Fruit fly (Drosophila melanogaster) whole organism, embryonic: ENCODE measurements around the gene CG1136.

ENCODE experiments used
- CG1024 ChIP-seq: fragments of 200-800 bp; sonication (Bioruptor generic); IDR thresholded peaks from 2 replicates; pipeline ENCODE4 v1.3.6; 2022; ENCODE audit warnings: missing biosample characterization, missing genetic modification characterization
- CG10321 ChIP-seq: fragments of 200-800 bp; sonication (Bioruptor generic); IDR thresholded peaks from 2 replicates; pipeline ENCODE4 v1.3.6; 2022; ENCODE audit warnings: missing biosample characterization, missing genetic modification characterization
- CG10366 ChIP-seq: fragments of 200-800 bp; sonication (Bioruptor generic); IDR thresholded peaks from 2 replicates; pipeline ENCODE4 v1.3.6; 2022; ENCODE audit warnings: missing biosample characterization, missing genetic modification characterization
- CG11093 ChIP-seq: fragments of 200-800 bp; sonication (Bioruptor generic); IDR thresholded peaks from 3 replicates; pipeline ENCODE4 v1.3.6; 2022; ENCODE audit warnings: missing biosample characterization, missing genetic modification characterization
- CG11696 ChIP-seq: fragments of 200-800 bp; sonication (Bioruptor generic); IDR thresholded peaks from 2 replicates; pipeline ENCODE4 v1.3.6; 2022; ENCODE audit warnings: missing biosample characterization, missing genetic modification characterization
- CG13894 ChIP-seq: fragments of 200-800 bp; sonication (Bioruptor generic); optimal IDR thresholded peaks from 3 replicates; lab custom pipeline; 2018; ENCODE audit warnings: missing biosample characterization, mild to moderate bottlenecking, missing genetic modification characterization, moderate library complexity
- CG14710 ChIP-seq: fragments of 200-800 bp; sonication (Bioruptor generic); optimal IDR thresholded peaks from 3 replicates; lab custom pipeline; 2019; ENCODE audit warnings: missing biosample characterization, mild to moderate bottlenecking, missing genetic modification characterization, moderate library complexity
- CG17359 ChIP-seq: fragments of 200-800 bp; sonication (Bioruptor generic); optimal IDR thresholded peaks from 3 replicates; lab custom pipeline; 2018; ENCODE audit warnings: missing biosample characterization, mild to moderate bottlenecking, missing genetic modification characterization, moderate library complexity
- CG17361 ChIP-seq: fragments of 200-800 bp; sonication (Bioruptor generic); IDR thresholded peaks from 3 replicates; pipeline ENCODE4 v1.3.6; 2022; ENCODE audit warnings: missing biosample characterization, missing genetic modification characterization
- CG18262 ChIP-seq: fragments of 200-800 bp; optimal IDR thresholded peaks from 3 replicates; lab custom pipeline; 2019; ENCODE audit warnings: missing biosample characterization, mild to moderate bottlenecking, missing genetic modification characterization, moderate library complexity
- CG2120 ChIP-seq: fragments of 200-800 bp; sonication (Bioruptor generic); optimal IDR thresholded peaks from 3 replicates; lab custom pipeline; 2016; ENCODE audit warnings: missing biosample characterization, missing genetic modification characterization
- CG30403 ChIP-seq: fragments of 200-800 bp; sonication (Bioruptor generic); optimal IDR thresholded peaks from 3 replicates; lab custom pipeline; 2016; ENCODE audit warnings: missing biosample characterization, missing genetic modification characterization
- CG34224 ChIP-seq: fragments of 200-800 bp; sonication (Bioruptor generic); IDR thresholded peaks from 3 replicates; pipeline ENCODE4 v1.3.6; 2022; ENCODE audit warnings: missing biosample characterization, missing genetic modification characterization; ENCODE audit not compliant: partially characterized antibody
- CG7372 ChIP-seq: fragments of 200-800 bp; sonication (Bioruptor generic); IDR thresholded peaks from 2 replicates; pipeline ENCODE4 v1.3.6; 2022; ENCODE audit warnings: missing biosample characterization, missing genetic modification characterization
- CG7786 ChIP-seq: fragments of 200-800 bp; sonication (Bioruptor generic); optimal IDR thresholded peaks from 2 replicates; lab custom pipeline; 2016; ENCODE audit warnings: missing biosample characterization, missing genetic modification characterization
- CG7963 ChIP-seq: fragments of 200-800 bp; sonication (Bioruptor generic); IDR thresholded peaks from 3 replicates; pipeline ENCODE4 v1.3.6; 2022; ENCODE audit warnings: missing biosample characterization, missing genetic modification characterization; ENCODE audit not compliant: partially characterized antibody
- CG7987 ChIP-seq: fragments of 200-800 bp; sonication (Bioruptor generic); optimal IDR thresholded peaks from 2 replicates; lab custom pipeline; 2018; ENCODE audit warnings: missing biosample characterization, mild to moderate bottlenecking, missing genetic modification characterization, moderate library complexity
- CG8290 ChIP-seq, 3 experiments: fragments of 200-800 bp; sonication (Bioruptor generic); optimal IDR thresholded peaks; 2 replicates each; lab custom pipeline; 2016 to 2019; ENCODE audit warnings: missing biosample characterization in 3 of 3, missing genetic modification characterization in 3 of 3, mild to moderate bottlenecking in 2 of 3, moderate library complexity in 1 of 3
- CG8765 ChIP-seq: fragments of 200-800 bp; sonication (Bioruptor generic); IDR thresholded peaks from 2 replicates; pipeline ENCODE4 v1.3.6; 2022; ENCODE audit warnings: missing biosample characterization, missing genetic modification characterization
- Dfd ChIP-seq, 2 experiments: fragments of >200 bp; optimal IDR thresholded peaks; 2 replicates each; lab custom pipeline; 2017; ENCODE audit warnings: missing biosample characterization in 2 of 2, missing genetic modification characterization in 2 of 2
- Dll ChIP-seq: fragments of 200-800 bp; sonication (Bioruptor generic); IDR thresholded peaks from 4 replicates; pipeline ENCODE4 v1.3.6; 2022; ENCODE audit warnings: missing biosample characterization, missing genetic modification characterization; ENCODE audit not compliant: partially characterized antibody
- Eip74EF ChIP-seq, 2 experiments: fragments of 200-800 bp in 1 of 2; fragments of >200 bp in 1 of 2; sonication (Bioruptor generic) in 1 of 2; optimal IDR thresholded peaks; 2 replicates each; lab custom pipeline; 2017 to 2019; ENCODE audit warnings: missing biosample characterization in 2 of 2, missing genetic modification characterization in 2 of 2, mild to moderate bottlenecking in 1 of 2, moderate library complexity in 1 of 2
- Elba2 ChIP-seq: fragments of 200-800 bp; sonication (Bioruptor generic); optimal IDR thresholded peaks from 3 replicates; lab custom pipeline; 2016; ENCODE audit warnings: missing biosample characterization, missing genetic modification characterization
- HLH54F ChIP-seq: fragments of 200-800 bp; sonication (Bioruptor generic); optimal IDR thresholded peaks from 3 replicates; lab custom pipeline; 2016; ENCODE audit warnings: missing biosample characterization, missing genetic modification characterization
- Mad ChIP-seq: fragments of 200-800 bp; sonication (Bioruptor generic); optimal IDR thresholded peaks from 2 replicates; lab custom pipeline; 2016; ENCODE audit warnings: missing biosample characterization, missing genetic modification characterization
- NC2α ChIP-seq: fragments of 200-800 bp; sonication (Bioruptor generic); optimal IDR thresholded peaks from 2 replicates; lab custom pipeline; 2016; ENCODE audit warnings: missing biosample characterization, missing genetic modification characterization
- Nf-YC ChIP-seq: fragments of 200-800 bp; optimal IDR thresholded peaks from 3 replicates; lab custom pipeline; 2019; ENCODE audit warnings: missing biosample characterization, mild to moderate bottlenecking, missing genetic modification characterization, moderate library complexity
- Oli ChIP-seq: fragments of 200-800 bp; sonication (Bioruptor generic); optimal IDR thresholded peaks from 2 replicates; lab custom pipeline; 2018; ENCODE audit warnings: missing biosample characterization, mild to moderate bottlenecking, missing genetic modification characterization, moderate library complexity
- Optix ChIP-seq: fragments of 200-800 bp; sonication (Bioruptor generic); IDR thresholded peaks from 3 replicates; pipeline ENCODE4 v1.3.6; 2022; ENCODE audit warnings: missing biosample characterization, missing genetic modification characterization
- PHDP ChIP-seq: fragments of 200-800 bp; sonication (Bioruptor generic); optimal IDR thresholded peaks from 3 replicates; lab custom pipeline; 2018; ENCODE audit warnings: missing biosample characterization, mild to moderate bottlenecking, missing genetic modification characterization, moderate library complexity
- TFAM ChIP-seq: fragments of 200-800 bp; sonication (Bioruptor generic); optimal IDR thresholded peaks from 2 replicates; lab custom pipeline; 2017; ENCODE audit warnings: missing biosample characterization, missing genetic modification characterization, inconsistent platforms
- bigmax ChIP-seq: fragments of 200-800 bp; sonication (Bioruptor generic); optimal IDR thresholded peaks from 2 replicates; lab custom pipeline; 2018; ENCODE audit warnings: missing biosample characterization, mild to moderate bottlenecking, missing genetic modification characterization
- cas ChIP-seq: fragments of 200-800 bp; sonication (Bioruptor generic); IDR thresholded peaks from 2 replicates; pipeline ENCODE4 v1.3.6; 2022; ENCODE audit warnings: missing biosample characterization, missing genetic modification characterization
- cg ChIP-seq: fragments of 200-800 bp; sonication (Bioruptor generic); optimal IDR thresholded peaks from 3 replicates; lab custom pipeline; 2019; ENCODE audit warnings: missing biosample characterization, mild to moderate bottlenecking, missing genetic modification characterization, moderate library complexity
- chn ChIP-seq: fragments of 200-800 bp; sonication (Bioruptor generic); optimal IDR thresholded peaks from 2 replicates; lab custom pipeline; 2016; ENCODE audit warnings: missing biosample characterization, missing genetic modification characterization
- corto ChIP-seq: fragments of 200-800 bp; sonication (Bioruptor generic); optimal IDR thresholded peaks from 2 replicates; lab custom pipeline; 2016; ENCODE audit warnings: missing biosample characterization, mild to moderate bottlenecking, missing genetic modification characterization, moderate library complexity
- crol ChIP-seq: fragments of 200-800 bp; sonication (Bioruptor generic); IDR thresholded peaks from 2 replicates; pipeline ENCODE4 v1.3.6; 2022; ENCODE audit warnings: missing biosample characterization, missing genetic modification characterization
- crp ChIP-seq, 2 experiments: fragments of 200-800 bp; sonication (Bioruptor generic); optimal IDR thresholded peaks; 2 replicates in 1 of 2; 3 replicates in 1 of 2; lab custom pipeline; 2017; ENCODE audit warnings: missing biosample characterization in 2 of 2, missing genetic modification characterization in 2 of 2, mild to moderate bottlenecking in 1 of 2, moderate library complexity in 1 of 2
- hbn ChIP-seq: fragments of 200-800 bp; sonication (Bioruptor generic); IDR thresholded peaks from 2 replicates; pipeline ENCODE4 v1.3.6; 2022; ENCODE audit warnings: missing biosample characterization, missing genetic modification characterization; ENCODE audit not compliant: partially characterized antibody
- inv ChIP-seq: fragments of 200-800 bp; sonication (Bioruptor generic); IDR thresholded peaks from 2 replicates; pipeline ENCODE4 v1.3.6; 2022; ENCODE audit warnings: missing biosample characterization, missing genetic modification characterization; ENCODE audit not compliant: partially characterized antibody
- knrl ChIP-seq: fragments of 200-800 bp; sonication (Bioruptor generic); IDR thresholded peaks from 3 replicates; pipeline ENCODE4 v1.3.6; 2022; ENCODE audit warnings: missing biosample characterization, missing genetic modification characterization; ENCODE audit not compliant: partially characterized antibody
- lilli ChIP-seq: fragments of 200-800 bp; sonication (Bioruptor generic); optimal IDR thresholded peaks from 3 replicates; lab custom pipeline; 2016; ENCODE audit warnings: missing biosample characterization, missing genetic modification characterization
- odd ChIP-seq: fragments of 200-800 bp; sonication (Bioruptor generic); optimal IDR thresholded peaks from 2 replicates; lab custom pipeline; 2017; ENCODE audit warnings: missing biosample characterization, mild to moderate bottlenecking, missing genetic modification characterization
- pfk ChIP-seq: fragments of 200-800 bp; sonication (Bioruptor generic); optimal IDR thresholded peaks from 2 replicates; lab custom pipeline; 2018; ENCODE audit warnings: missing biosample characterization, mild to moderate bottlenecking, missing genetic modification characterization, moderate library complexity
- phol ChIP-seq: fragments of 200-800 bp; sonication (Bioruptor generic); optimal IDR thresholded peaks from 3 replicates; lab custom pipeline; 2018; ENCODE audit warnings: missing biosample characterization, mild to moderate bottlenecking, missing genetic modification characterization, moderate library complexity
- repo ChIP-seq: fragments of 200-800 bp; sonication (Bioruptor generic); optimal IDR thresholded peaks from 2 replicates; lab custom pipeline; 2016; ENCODE audit warnings: missing biosample characterization, missing genetic modification characterization
- sens-2 ChIP-seq: fragments of 200-800 bp; sonication (Bioruptor generic); IDR thresholded peaks from 2 replicates; pipeline ENCODE4 v1.3.6; 2022; ENCODE audit warnings: missing biosample characterization, missing genetic modification characterization
- sr ChIP-seq: fragments of 200-800 bp; sonication (Bioruptor generic); IDR thresholded peaks from 3 replicates; pipeline ENCODE4 v1.3.6; 2022; ENCODE audit warnings: missing biosample characterization, missing genetic modification characterization
- toy ChIP-seq: fragments of 200-800 bp; sonication (Bioruptor generic); IDR thresholded peaks from 2 replicates; pipeline ENCODE4 v1.3.6; 2022; ENCODE audit warnings: missing biosample characterization, missing genetic modification characterization
- tx ChIP-seq: fragments of 200-800 bp; sonication (Bioruptor generic); optimal IDR thresholded peaks from 2 replicates; lab custom pipeline; 2016; ENCODE audit warnings: missing biosample characterization, missing genetic modification characterization

CG1136 gene

DNA sequence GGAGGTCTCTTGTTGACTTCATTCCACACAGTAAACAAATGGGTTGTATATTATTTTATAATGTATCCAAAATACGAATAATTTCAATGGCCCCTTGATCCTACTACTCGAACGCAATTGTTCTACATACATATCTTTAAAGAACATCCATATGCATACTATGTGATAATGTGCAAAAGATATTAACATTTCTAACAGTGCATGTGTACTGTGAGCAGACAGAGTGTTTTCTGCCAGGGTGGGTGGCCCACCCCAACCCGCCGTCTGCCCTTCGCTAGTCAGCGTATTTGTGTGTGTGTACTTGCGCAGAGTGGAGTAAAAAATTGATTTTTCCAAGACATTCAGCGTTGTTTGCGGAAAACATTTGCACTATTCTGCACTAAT lies 24.6 kb downstream of the CG1136 start (continued):
- TF ChIP-seq Eip74EF (GFP tag; optimal IDR thresholded peaks at IDR 0.05; lab: Kevin White, UChicago) (no peak), corto (GFP tag; lab: Kevin White, UChicago) (peak; percentile 85), chn (GFP tag; lab: Kevin White, UChicago) (peak; percentile 23), CG34224 (GFP tag; lab: Robert Waterston, UW) (no peak), Optix (GFP tag; lab: Robert Waterston, UW) (peak; percentile 13; the same call in 1 of the 3 replicates), CG1024 (GFP tag; lab: Robert Waterston, UW) (peak; percentile 56; the same call in 1 of the 2 replicates), sens-2 (GFP tag; lab: Robert Waterston, UW) (peak; percentile 63; the same call in 1 of the 2 replicates), CG7987 (GFP tag; lab: Kevin White, UChicago) (peak; percentile 14), toy (peak; percentile 43; the same call in 1 of the 2 replicates), PHDP (peak; percentile 69), CG11093 (no peak), CG8765 (GFP tag; lab: Robert Waterston, UW) (no peak; the same call in 1 of the 2 replicates), CG2120 (GFP tag; lab: Kevin White, UChicago) (peak; percentile 5), CG10366 (GFP tag; lab: Robert Waterston, UW) (peak; percentile 75), lilli (GFP tag; lab: Kevin White, UChicago) (peak; percentile 3), Nf-YC (tag; lab: Kevin White, UChicago) (no peak), TFAM (GFP tag; lab: Kevin White, UChicago) (no peak), phol (peak; percentile 31), CG30403 (GFP tag; lab: Kevin White, UChicago) (no peak), HLH54F (peak; percentile 42), Elba2 (GFP tag; lab: Kevin White, UChicago) (no peak), tx (GFP tag; lab: Kevin White, UChicago) (no peak), CG7963 (GFP tag; lab: Robert Waterston, UW) (no peak), CG10321 (0 out of 2 replicates have a peak, but pooled peaks have one; percentile 18), Dfd (GFP tag; optimal IDR thresholded peaks at IDR 0.05; lab: Kevin White, UChicago) (no peak), knrl (GFP tag; lab: Robert Waterston, UW) (no peak), repo (GFP tag; lab: Kevin White, UChicago) (no peak), bigmax (GFP tag; lab: Kevin White, UChicago) (no peak), CG18262 (tag; lab: Kevin White, UChicago) (peak; percentile 22), cg (GFP tag; lab: Kevin White, UChicago) (peak; percentile 6), Oli (tag; lab: Kevin White, UChicago) (peak; percentile 61), sr (peak; percentile 34; the same call in 1 of the 3 replicates), CG17361 (GFP tag; lab: Robert Waterston, UW) (peak; percentile 34; the same call in 1 of the 3 replicates), CG14710 (tag; lab: Kevin White, UChicago) (peak; percentile 4), CG8290 (GFP tag; optimal IDR thresholded peaks at IDR 0.05; lab: Kevin White, UChicago) (no peak), CG8290 (tag; optimal IDR thresholded peaks at IDR 0.05; lab: Kevin White, UChicago) (peak in 1 of 2 experiments; percentile 95), CG11696 (GFP tag; lab: Robert Waterston, UW) (0 out of 2 replicates have a peak, but pooled peaks have one; percentile 39), crp (GFP tag; optimal IDR thresholded peaks at IDR 0.05; lab: Kevin White, UChicago) (no peak), inv (no peak), CG13894 (no peak), cas (GFP tag; lab: Robert Waterston, UW) (no peak), odd (GFP tag; lab: Kevin White, UChicago) (no peak), CG7786 (GFP tag; lab: Kevin White, UChicago) (peak; percentile 26), Dll (GFP tag; lab: Robert Waterston, UW) (no peak), NC2α (GFP tag; lab: Kevin White, UChicago) (no peak), CG7372 (no peak), Mad (GFP tag; lab: Kevin White, UChicago) (no peak), crol (GFP tag; lab: Robert Waterston, UW) (peak; percentile 68), hbn (GFP tag; lab: Robert Waterston, UW) (no peak), CG17359 (tag; lab: Kevin White, UChicago) (peak; percentile 75), pfk (no peak)
